Worm (Caenorhabditis elegans): ENCODE data around the gene fbxc-26.

DNA sequence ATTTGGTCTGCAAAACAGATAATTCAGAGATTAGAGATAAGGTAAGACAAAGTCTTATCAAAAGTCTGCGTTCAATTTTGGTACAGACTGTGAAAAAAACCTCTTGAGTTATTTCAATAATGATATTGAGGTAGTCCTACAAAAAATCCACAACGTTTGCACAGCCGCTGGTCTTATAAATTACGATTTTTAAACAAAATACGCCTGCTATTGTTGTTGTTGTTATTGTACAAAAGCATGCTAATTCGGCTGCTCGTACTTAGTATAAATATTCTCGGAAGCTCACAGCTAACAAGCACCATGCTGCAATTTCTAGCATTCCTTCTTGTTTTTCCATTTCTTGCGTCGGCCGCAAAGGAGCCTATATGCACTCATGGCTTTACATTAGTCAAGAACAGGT, 49.8 kb upstream of the fbxc-26 start, which contains the start of gene clec-19:
- no peak for TF ChIP-seq unc-39 (tag; optimal IDR thresholded peaks at IDR 0.05)
- no peak for TF ChIP-seq F49E8.2 (tag; optimal IDR thresholded peaks at IDR 0.05; ENCODE audit: borderline replicate concordance)
- TF ChIP-seq madf-9 (GFP tag; conservative IDR thresholded peaks at IDR 0.05) = no peak
- TF ChIP-seq nhr-76 (tag; optimal IDR thresholded peaks at IDR 0.05) = no peak
- TF ChIP-seq egl-27 (tag; optimal IDR thresholded peaks at IDR 0.05) = no peak
